Fruit fly (Drosophila melanogaster): ENCODE measurements around the gene Ten-a.

The Ten-a gene

dm6 chrX:12221496-12221895 lies 178.0 kb downstream of the Ten-a start (continued):
- TF ChIP-seq sr (GFP tag; IDR thresholded peaks at IDR 0.05): peak; percentile 39; the same call in 1 of the 3 replicates
- no peak for TF ChIP-seq CG7271 (tag; optimal IDR thresholded peaks at IDR 0.05)
- no peak for TF ChIP-seq Sry-β (GFP tag; optimal IDR thresholded peaks at IDR 0.05)
- no peak for TF ChIP-seq z (GFP tag; IDR thresholded peaks at IDR 0.05)
- peak in 1 of 2 experiments; percentile 80 for TF ChIP-seq eve (GFP tag; optimal IDR thresholded peaks at IDR 0.05)
- 0 out of 2 replicates have a peak, but pooled peaks have one; percentile 8 for TF ChIP-seq esg (GFP tag; conservative IDR thresholded peaks at IDR 0.05)
- TF ChIP-seq tgo (GFP tag; IDR thresholded peaks at IDR 0.05): peak; percentile 56
- TF ChIP-seq prd (optimal IDR thresholded peaks at IDR 0.05): no peak
- peak; percentile 78 for TF ChIP-seq prd (GFP tag; IDR thresholded peaks at IDR 0.05)
- TF ChIP-seq Elba2 (GFP tag; optimal IDR thresholded peaks at IDR 0.05): no peak
- 0 out of 2 replicates have a peak, but pooled peaks have one; percentile 19 for TF ChIP-seq Ada2b (GFP tag; IDR thresholded peaks at IDR 0.05)
- TF ChIP-seq CG2199 (GFP tag; IDR thresholded peaks at IDR 0.05): no peak
- TF ChIP-seq CG4404 (GFP tag; IDR thresholded peaks at IDR 0.05): peak; percentile 22; the same call in 1 of the 2 replicates
- TF ChIP-seq E2f1 (GFP tag; IDR thresholded peaks at IDR 0.05): peak; percentile 48; the same call in 1 of the 2 replicates
- TF ChIP-seq CHES-1-like (GFP tag; optimal IDR thresholded peaks at IDR 0.05): no peak
- TF ChIP-seq CG17568 (GFP tag; optimal IDR thresholded peaks at IDR 0.05): no peak
- TF ChIP-seq Stat92E (GFP tag; optimal IDR thresholded peaks at IDR 0.05): no peak
- peak; percentile 35 for TF ChIP-seq Hsf (GFP tag; optimal IDR thresholded peaks at IDR 0.05)
- peak; percentile 42 for TF ChIP-seq CG8281 (tag; optimal IDR thresholded peaks at IDR 0.05)
- TF ChIP-seq cas (GFP tag; IDR thresholded peaks at IDR 0.05): no peak
- TF ChIP-seq unpg (GFP tag; optimal IDR thresholded peaks at IDR 0.05): peak; percentile 33
- TF ChIP-seq Hmr (GFP tag; optimal IDR thresholded peaks at IDR 0.05): no peak
- TF ChIP-seq CG3281 (GFP tag; optimal IDR thresholded peaks at IDR 0.05): no peak
- no peak for TF ChIP-seq MBD-R2 (GFP tag; IDR thresholded peaks at IDR 0.05)
- peak; percentile 59; the same call in 1 of the 2 replicates for TF ChIP-seq sim (GFP tag; IDR thresholded peaks at IDR 0.05)
- no peak for TF ChIP-seq lov (optimal IDR thresholded peaks at IDR 0.05)
- TF ChIP-seq lov (GFP tag; IDR thresholded peaks at IDR 0.05): peak; percentile 80; the same call in 2 of the 3 replicates
- TF ChIP-seq BEAF-32 (GFP tag; optimal IDR thresholded peaks at IDR 0.05): no peak
- no peak for TF ChIP-seq Dll (GFP tag; IDR thresholded peaks at IDR 0.05; ENCODE audit: partially characterized antibody)
- TF ChIP-seq ab (GFP tag; optimal IDR thresholded peaks at IDR 0.05): no peak
- no peak for TF ChIP-seq sna (GFP tag; IDR thresholded peaks at IDR 0.05; ENCODE audit: partially characterized antibody)
- TF ChIP-seq bbx (GFP tag; IDR thresholded peaks at IDR 0.05; ENCODE audit: partially characterized antibody): no peak
- TF ChIP-seq hb (GFP tag; IDR thresholded peaks at IDR 0.05; ENCODE audit: partially characterized antibody): no peak
- no peak for TF ChIP-seq CG34376 (GFP tag; optimal IDR thresholded peaks at IDR 0.05)
- TF ChIP-seq gsb (GFP tag; IDR thresholded peaks at IDR 0.05): no peak
- peak; percentile 47 for TF ChIP-seq CG13424 (tag; optimal IDR thresholded peaks at IDR 0.05)
- peak; percentile 51 for TF ChIP-seq lmd (GFP tag; IDR thresholded peaks at IDR 0.05)
- TF ChIP-seq CG2116 (GFP tag; optimal IDR thresholded peaks at IDR 0.05): no peak
- TF ChIP-seq CG6689 (GFP tag; IDR thresholded peaks at IDR 0.05): peak; percentile 79
- no peak for TF ChIP-seq gro (GFP tag; optimal IDR thresholded peaks at IDR 0.05)
- no peak for TF ChIP-seq ranshi (GFP tag; IDR thresholded peaks at IDR 0.05)
- no peak for TF ChIP-seq slou (GFP tag; optimal IDR thresholded peaks at IDR 0.05)
- TF ChIP-seq wdn (GFP tag; IDR thresholded peaks at IDR 0.05): no peak
- TF ChIP-seq zfh2 (GFP tag; optimal IDR thresholded peaks at IDR 0.05): no peak
- no peak for TF ChIP-seq CG17385 (GFP tag; optimal IDR thresholded peaks at IDR 0.05)
- peak; percentile 2 for TF ChIP-seq CG9876 (GFP tag; optimal IDR thresholded peaks at IDR 0.05)
- peak; percentile 64 for TF ChIP-seq CG7839 (tag; optimal IDR thresholded peaks at IDR 0.05)
- TF ChIP-seq Optix (GFP tag; IDR thresholded peaks at IDR 0.05): peak; percentile 55; the same call in 1 of the 3 replicates
- no peak for TF ChIP-seq tll (GFP tag; optimal IDR thresholded peaks at IDR 0.05)
- TF ChIP-seq repo (GFP tag; optimal IDR thresholded peaks at IDR 0.05): no peak
- peak; percentile 43 for TF ChIP-seq Asciz (GFP tag; optimal IDR thresholded peaks at IDR 0.05)
